Worm (Caenorhabditis elegans) whole organism, L3 larva: ENCODE measurements around the gene C04H5.7.

Experiments used
- R02D3.7 ChIP-seq: fragments of 150-350 bp; optimal IDR thresholded peaks from 2 replicates; lab custom pipeline; 2014; ENCODE audit warnings: missing biosample characterization, missing genetic modification characterization
- ZK546.5 ChIP-seq: sonication (generic microtip); optimal IDR thresholded peaks from 2 replicates; lab custom pipeline; 2017; ENCODE audit warnings: missing biosample characterization, missing genetic modification characterization
- aly-2 ChIP-seq: fragments of 150-350 bp; optimal IDR thresholded peaks from 2 replicates; lab custom pipeline; 2014; ENCODE audit warnings: missing biosample characterization, missing genetic modification characterization
- elt-2 ChIP-seq: sonication (generic microtip); optimal IDR thresholded peaks from 2 replicates; lab custom pipeline; 2016; ENCODE audit warnings: missing genetic modification reagents, mild to moderate bottlenecking, missing genetic modification characterization, missing compliant biosample characterization
- fkh-10 ChIP-seq: sonication (generic microtip); optimal IDR thresholded peaks from 2 replicates; lab custom pipeline; 2017; ENCODE audit warnings: missing biosample characterization, missing genetic modification reagents, missing genetic modification characterization
- lsy-12 ChIP-seq: sonication (generic microtip); optimal IDR thresholded peaks from 2 replicates; lab custom pipeline; 2016; ENCODE audit warnings: mild to moderate bottlenecking, missing genetic modification characterization, missing compliant biosample characterization
- nhr-11 ChIP-seq: fragments of 150-350 bp; optimal IDR thresholded peaks from 2 replicates; lab custom pipeline; 2014; ENCODE audit warnings: missing biosample characterization, missing genetic modification characterization
- nhr-23 ChIP-seq: fragments of 150-350 bp; optimal IDR thresholded peaks from 2 replicates; lab custom pipeline; 2014; ENCODE audit warnings: missing biosample characterization, missing genetic modification reagents, missing genetic modification characterization
- nhr-43 ChIP-seq: sonication (generic microtip); optimal IDR thresholded peaks from 2 replicates; lab custom pipeline; 2016; ENCODE audit warnings: mild to moderate bottlenecking, missing genetic modification characterization, missing compliant biosample characterization; ENCODE audit not compliant: poor library complexity, severe bottlenecking
- sea-2 ChIP-seq: fragments of 150-350 bp; sonication (generic microtip); optimal IDR thresholded peaks from 4 replicates; lab custom pipeline; 2014; ENCODE audit warnings: missing biosample characterization, missing genetic modification reagents, missing genetic modification characterization
- skn-1 ChIP-seq: fragments of 150-350 bp; optimal IDR thresholded peaks from 2 replicates; lab custom pipeline; 2014; ENCODE audit warnings: missing biosample characterization, missing genetic modification characterization
- snpc-4 ChIP-seq: fragments of 150-350 bp; optimal IDR thresholded peaks from 2 replicates; lab custom pipeline; 2014; ENCODE audit warnings: missing biosample characterization, missing genetic modification characterization
- unc-62 ChIP-seq: fragments of 150-350 bp; sonication (generic microtip); optimal IDR thresholded peaks from 4 replicates; lab custom pipeline; 2014; ENCODE audit warnings: missing biosample characterization, missing genetic modification reagents, missing genetic modification characterization

DNA sequence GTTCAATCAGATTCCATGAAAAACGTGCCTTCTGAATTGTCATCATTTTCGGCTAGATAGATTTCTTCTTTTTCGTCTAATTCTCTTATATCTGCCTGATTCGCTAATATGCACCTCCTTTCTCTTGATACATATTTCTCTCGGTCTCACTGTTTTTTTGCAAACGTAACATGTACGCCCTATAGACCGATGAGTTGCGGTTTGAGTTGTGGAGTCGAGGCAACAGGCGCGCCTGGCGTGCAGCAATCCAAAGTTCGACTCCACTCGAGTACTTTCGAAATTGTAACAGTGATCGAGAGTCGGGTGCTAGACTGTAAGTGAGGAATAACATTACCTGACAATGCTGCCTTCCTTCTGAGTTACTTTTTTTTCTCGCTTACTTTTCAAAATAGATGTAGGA is 40.9 kb upstream of the C04H5.7 start:
- TF ChIP-seq skn-1 (peak; percentile 86), fkh-10 (GFP tag; lab: Kevin White, UChicago) (no peak), elt-2 (tag; lab: Kevin White, UChicago) (peak; percentile 64), R02D3.7 (peak; percentile 44), nhr-43 (tag; lab: Kevin White, UChicago) (peak; percentile 90), ZK546.5 (tag; lab: Kevin White, UChicago) (no peak), lsy-12 (peak; percentile 83), sea-2 (GFP tag; lab: Kevin White, UChicago) (no peak), nhr-11 (tag; lab: Kevin White, UChicago) (no peak), nhr-23 (peak; percentile 64), snpc-4 (tag; lab: Kevin White, UChicago) (peak; percentile 84), unc-62 (GFP tag; lab: Kevin White, UChicago) (peak; percentile 44), aly-2 (tag; lab: Kevin White, UChicago) (no peak)
